Worm (Caenorhabditis elegans) whole organism, L4 larva: Measurements from ENCODE around the gene sgo-1.

Experiments
- D1046.2 ChIP-seq: fragments of 200-800 bp; sonication (Bioruptor generic); IDR thresholded peaks from 2 replicates; pipeline ENCODE4 v1.3.6; 2022; ENCODE audit warnings: missing genetic modification characterization, missing compliant biosample characterization
- F26F4.8 ChIP-seq: fragments of 200-800 bp; sonication (Bioruptor generic); conservative IDR thresholded peaks from 2 replicates; pipeline ENCODE4 v1.3.6; 2022; ENCODE audit warnings: missing genetic modification characterization, missing compliant biosample characterization
- F37D6.2 ChIP-seq: sonication (generic microtip); optimal IDR thresholded peaks from 2 replicates; lab custom pipeline; 2016; ENCODE audit warnings: mild to moderate bottlenecking, missing genetic modification characterization, missing compliant biosample characterization
- F49E8.2 ChIP-seq: sonication (generic microtip); optimal IDR thresholded peaks from 2 replicates; lab custom pipeline; 2016; ENCODE audit warnings: missing compliant biosample characterization, mild to moderate bottlenecking, missing genetic modification characterization, borderline replicate concordance
- Y5F2A.4 ChIP-seq: fragments of 200-800 bp; sonication (Bioruptor generic); optimal IDR thresholded peaks from 2 replicates; lab custom pipeline; 2018; ENCODE audit warnings: mild to moderate bottlenecking, missing genetic modification characterization, missing compliant biosample characterization
- Y75B8A.6 ChIP-seq: fragments of 200-800 bp; sonication (Bioruptor generic); IDR thresholded peaks from 2 replicates; pipeline ENCODE4 v1.3.6; 2022; ENCODE audit warnings: missing genetic modification reagents, missing genetic modification characterization, missing compliant biosample characterization
- ZK546.5 ChIP-seq, 2 experiments: sonication (generic microtip); optimal IDR thresholded peaks; 2 replicates each; lab custom pipeline; 2017; ENCODE audit warnings: missing biosample characterization in 2 of 2, missing genetic modification characterization in 2 of 2
- aly-2 ChIP-seq: sonication (generic microtip); optimal IDR thresholded peaks from 2 replicates; lab custom pipeline; 2018; ENCODE audit warnings: missing biosample characterization, missing genetic modification characterization
- ama-1 ChIP-seq: fragments of 150-350 bp; optimal IDR thresholded peaks from 2 replicates; lab custom pipeline; 2014; ENCODE audit warnings: inconsistent platforms, mixed read lengths
- arid-1 ChIP-seq: fragments of 200-800 bp; sonication (Bioruptor generic); conservative IDR thresholded peaks from 2 replicates; pipeline ENCODE4 v1.3.6; 2022; ENCODE audit warnings: missing genetic modification reagents, missing genetic modification characterization, missing compliant biosample characterization
- ceh-28 ChIP-seq: fragments of 150-350 bp; optimal IDR thresholded peaks from 2 replicates; lab custom pipeline; 2014; ENCODE audit warnings: missing biosample characterization, missing genetic modification reagents, missing genetic modification characterization
- ceh-44 ChIP-seq: fragments of 200-800 bp; sonication (Bioruptor generic); IDR thresholded peaks from 2 replicates; pipeline ENCODE4 v1.3.6; 2022; ENCODE audit warnings: missing genetic modification reagents, missing genetic modification characterization, missing compliant biosample characterization
- ceh-62 ChIP-seq: sonication (generic microtip); optimal IDR thresholded peaks from 2 replicates; lab custom pipeline; 2017; ENCODE audit warnings: missing biosample characterization, missing genetic modification characterization
- cey-2 ChIP-seq: sonication (generic microtip); optimal IDR thresholded peaks from 3 replicates; lab custom pipeline; 2017; ENCODE audit warnings: missing genetic modification characterization, mild to moderate bottlenecking, missing compliant biosample characterization, antibody characterized with exemption, borderline replicate concordance; ENCODE audit not compliant: insufficient read depth
- ctbp-1 ChIP-seq: fragments of 200-800 bp; sonication (Bioruptor generic); IDR thresholded peaks from 2 replicates; pipeline ENCODE4 v1.3.6; 2022; ENCODE audit warnings: missing genetic modification reagents, missing genetic modification characterization, missing compliant biosample characterization
- daf-8 ChIP-seq: fragments of 200-800 bp; sonication (Bioruptor generic); IDR thresholded peaks from 2 replicates; pipeline ENCODE4 v1.3.6; 2022; ENCODE audit warnings: missing genetic modification characterization, missing compliant biosample characterization
- dmd-6 ChIP-seq: fragments of 200-800 bp; sonication (Bioruptor generic); IDR thresholded peaks from 2 replicates; pipeline ENCODE4 v1.3.6; 2022; ENCODE audit warnings: missing genetic modification reagents, missing genetic modification characterization, missing compliant biosample characterization
- dmd-8 ChIP-seq: fragments of 200-800 bp; sonication (Bioruptor generic); IDR thresholded peaks from 2 replicates; pipeline ENCODE4 v1.3.6; 2022; ENCODE audit warnings: missing genetic modification characterization, missing compliant biosample characterization
- dmd-9 ChIP-seq: fragments of 200-800 bp; sonication (Bioruptor generic); IDR thresholded peaks from 2 replicates; pipeline ENCODE4 v1.3.6; 2022; ENCODE audit warnings: missing genetic modification reagents, missing genetic modification characterization, missing compliant biosample characterization
- dve-1 ChIP-seq: sonication (generic microtip); optimal IDR thresholded peaks from 2 replicates; lab custom pipeline; 2017; ENCODE audit warnings: antibody characterized with exemption, mild to moderate bottlenecking, missing genetic modification characterization, missing compliant biosample characterization; ENCODE audit not compliant: insufficient read depth
- egl-43 ChIP-seq: fragments of 200-800 bp; sonication (Bioruptor generic); IDR thresholded peaks from 2 replicates; pipeline ENCODE4 v1.3.6; 2022; ENCODE audit warnings: missing genetic modification reagents, missing genetic modification characterization, missing compliant biosample characterization
- fos-1 ChIP-seq: fragments of 150-350 bp; optimal IDR thresholded peaks from 2 replicates; lab custom pipeline; 2014; ENCODE audit warnings: missing biosample characterization, missing genetic modification characterization
- hlh-11 ChIP-seq: fragments of 200-800 bp; sonication (Bioruptor generic); optimal IDR thresholded peaks from 2 replicates; lab custom pipeline; 2018; ENCODE audit warnings: mild to moderate bottlenecking, missing genetic modification characterization, missing compliant biosample characterization
- lin-13 ChIP-seq: fragments of 150-350 bp; optimal IDR thresholded peaks from 2 replicates; lab custom pipeline; 2014; ENCODE audit warnings: missing biosample characterization, missing genetic modification reagents, missing genetic modification characterization
- lin-38 ChIP-seq: fragments of 200-800 bp; sonication (Bioruptor generic); IDR thresholded peaks from 2 replicates; pipeline ENCODE4 v1.3.6; 2022; ENCODE audit warnings: missing genetic modification reagents, missing genetic modification characterization, missing compliant biosample characterization
- lin-39 ChIP-seq: fragments of 150-350 bp; optimal IDR thresholded peaks from 2 replicates; lab custom pipeline; 2014; ENCODE audit warnings: missing biosample characterization, missing genetic modification reagents, missing genetic modification characterization
- lir-3 ChIP-seq: sonication (generic microtip); optimal IDR thresholded peaks from 2 replicates; lab custom pipeline; 2016; ENCODE audit warnings: mild to moderate bottlenecking, missing genetic modification characterization, missing compliant biosample characterization
- lsy-2 ChIP-seq, 2 experiments: fragments of 150-350 bp in 1 of 2; sonication (generic microtip) in 1 of 2; optimal IDR thresholded peaks; 2 replicates each; lab custom pipeline; 2014 to 2017; ENCODE audit warnings: missing biosample characterization in 2 of 2, missing genetic modification characterization in 2 of 2
- mep-1 ChIP-seq: fragments of 150-350 bp; sonication (generic microtip); optimal IDR thresholded peaks from 3 replicates; lab custom pipeline; 2014; ENCODE audit warnings: missing biosample characterization, missing genetic modification characterization
- mes-2 ChIP-seq: sonication (generic microtip); optimal IDR thresholded peaks from 2 replicates; lab custom pipeline; 2016; ENCODE audit warnings: missing genotype, mild to moderate bottlenecking, missing genetic modification characterization, missing compliant biosample characterization; ENCODE audit not compliant: poor library complexity, severe bottlenecking
- nhr-11 ChIP-seq: fragments of 150-350 bp; optimal IDR thresholded peaks from 2 replicates; lab custom pipeline; 2014; ENCODE audit warnings: missing biosample characterization, missing genetic modification characterization
- nhr-111 ChIP-seq: fragments of 200-800 bp; sonication (Bioruptor generic); optimal IDR thresholded peaks from 2 replicates; lab custom pipeline; 2018; ENCODE audit warnings: mild to moderate bottlenecking, missing genetic modification characterization, missing compliant biosample characterization
- nhr-237 ChIP-seq: sonication (generic microtip); optimal IDR thresholded peaks from 2 replicates; lab custom pipeline; 2017; ENCODE audit warnings: missing biosample characterization, missing genetic modification characterization
- nhr-28 ChIP-seq: fragments of 150-350 bp; optimal IDR thresholded peaks from 2 replicates; lab custom pipeline; 2014; ENCODE audit warnings: missing biosample characterization, missing genetic modification characterization
- nhr-6 ChIP-seq: fragments of 150-350 bp; optimal IDR thresholded peaks from 2 replicates; lab custom pipeline; 2014; ENCODE audit warnings: missing biosample characterization, missing genetic modification characterization
- nhr-76 ChIP-seq: fragments of 150-350 bp; optimal IDR thresholded peaks from 2 replicates; lab custom pipeline; 2014; ENCODE audit warnings: missing biosample characterization, missing genetic modification characterization
- pha-4 ChIP-seq, 2 experiments: fragments of 150-350 bp in 1 of 2; fragments of 200-800 bp in 1 of 2; sonication (Bioruptor generic) in 1 of 2; IDR thresholded peaks in 1 of 2; optimal IDR thresholded peaks in 1 of 2; 2 replicates each; pipeline versions ENCODE4 v1.3.6 to Lab custom; 2014 to 2022; ENCODE audit warnings: missing genetic modification characterization in 2 of 2, missing genetic modification reagents in 2 of 2, missing biosample characterization in 1 of 2, missing compliant biosample characterization in 1 of 2
- rbr-2 ChIP-seq: sonication (generic microtip); optimal IDR thresholded peaks from 2 replicates; lab custom pipeline; 2016; ENCODE audit warnings: missing genotype, missing genetic modification characterization, missing compliant biosample characterization
- sdz-12 ChIP-seq: fragments of 200-800 bp; sonication (Bioruptor generic); optimal IDR thresholded peaks from 2 replicates; lab custom pipeline; 2018; ENCODE audit warnings: mild to moderate bottlenecking, missing genetic modification characterization, missing compliant biosample characterization
- skn-1 ChIP-seq: fragments of 150-350 bp; optimal IDR thresholded peaks from 2 replicates; lab custom pipeline; 2014; ENCODE audit warnings: missing biosample characterization, missing genetic modification characterization
- snpc-1.2 ChIP-seq: fragments of 200-800 bp; sonication (Bioruptor generic); IDR thresholded peaks from 2 replicates; pipeline ENCODE4 v1.3.6; 2022; ENCODE audit warnings: missing genetic modification reagents, missing genetic modification characterization, missing compliant biosample characterization
- snpc-4 ChIP-seq: fragments of 150-350 bp; optimal IDR thresholded peaks from 2 replicates; lab custom pipeline; 2014; ENCODE audit warnings: missing biosample characterization, missing genetic modification characterization
- tra-1 ChIP-seq: fragments of 200-800 bp; sonication (Bioruptor generic); IDR thresholded peaks from 2 replicates; pipeline ENCODE4 v1.3.6; 2022; ENCODE audit warnings: missing genetic modification reagents, missing genetic modification characterization, missing compliant biosample characterization
- unc-130 ChIP-seq: sonication (generic microtip); optimal IDR thresholded peaks from 2 replicates; lab custom pipeline; 2016; ENCODE audit warnings: missing genetic modification reagents, missing genetic modification characterization, missing compliant biosample characterization
- unc-39 ChIP-seq: sonication (generic microtip); optimal IDR thresholded peaks from 2 replicates; lab custom pipeline; 2017; ENCODE audit warnings: missing biosample characterization, missing genetic modification characterization
- unc-62 ChIP-seq, 3 experiments: fragments of 150-350 bp in 1 of 3; sonication (generic microtip); optimal IDR thresholded peaks in 2 of 3; peaks in 1 of 3; 1 replicate in 1 of 3; 2 replicates in 2 of 3; lab custom pipeline; 2014 to 2017; ENCODE audit warnings: missing biosample characterization in 3 of 3, missing genetic modification characterization in 3 of 3, missing genetic modification reagents in 3 of 3, missing genotype in 1 of 3
- zfp-2 ChIP-seq: sonication (generic microtip); optimal IDR thresholded peaks from 2 replicates; lab custom pipeline; 2016; ENCODE audit warnings: mild to moderate bottlenecking, missing genetic modification characterization, missing compliant biosample characterization
- zfp-3 ChIP-seq: fragments of 200-800 bp; sonication (Bioruptor generic); conservative IDR thresholded peaks from 2 replicates; pipeline ENCODE4 v1.3.6; 2022; ENCODE audit warnings: missing genetic modification reagents, missing genetic modification characterization, missing compliant biosample characterization
- zip-11 ChIP-seq: fragments of 200-800 bp; sonication (Bioruptor generic); IDR thresholded peaks from 2 replicates; pipeline ENCODE4 v1.3.6; 2022; ENCODE audit warnings: missing genetic modification characterization, missing compliant biosample characterization
- ztf-11 ChIP-seq: fragments of 150-350 bp; optimal IDR thresholded peaks from 2 replicates; lab custom pipeline; 2014; ENCODE audit warnings: missing biosample characterization, missing genetic modification characterization

Gene sgo-1

DNA sequence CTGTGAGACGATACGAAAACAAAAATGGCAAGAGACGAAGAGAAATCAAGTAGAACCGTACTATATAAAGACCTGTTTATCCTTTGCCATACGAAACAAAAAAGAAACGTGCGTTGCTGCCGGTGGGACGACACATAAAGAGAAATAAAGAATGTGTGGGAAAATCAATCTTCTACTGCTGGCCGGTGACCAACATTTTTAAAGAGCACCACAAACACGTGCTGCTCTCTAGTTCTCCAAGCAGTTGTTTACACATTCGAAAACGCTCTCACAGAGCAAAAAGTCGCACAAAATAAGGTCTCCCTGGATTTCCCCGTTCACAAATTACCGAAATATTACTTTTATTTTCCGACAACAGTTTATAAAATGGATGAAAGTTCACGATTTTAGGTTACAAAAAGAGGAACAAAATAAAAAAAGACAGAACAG, 6.7 kb downstream of the sgo-1 start, which contains the start of gene imp-3 (continued):
- TF ChIP-seq nhr-111 (GFP tag; lab: Kevin White, UChicago) (peak; percentile 40), ama-1 (peak; percentile 97), pha-4 (GFP tag; IDR thresholded peaks at IDR 0.05; lab: Robert Waterston, UW) (peak; percentile 71; the same call in 1 of the 2 replicates), pha-4 (tag; optimal IDR thresholded peaks at IDR 0.05; lab: Kevin White, UChicago) (peak; percentile 49), F26F4.8 (GFP tag; lab: Robert Waterston, UW) (no peak), aly-2 (tag; lab: Kevin White, UChicago) (no peak), nhr-28 (tag; lab: Kevin White, UChicago) (peak; percentile 22), nhr-6 (tag; lab: Kevin White, UChicago) (peak; percentile 21), F49E8.2 (tag; lab: Kevin White, UChicago) (no peak), F37D6.2 (no peak), nhr-237 (tag; lab: Kevin White, UChicago) (no peak), unc-62 (GFP tag; optimal IDR thresholded peaks at IDR 0.05 in 1 of 2; lab: Kevin White, UChicago) (peak in 1 of 2 experiments; percentile 12), unc-62 (tag; optimal IDR thresholded peaks at IDR 0.05; lab: Kevin White, UChicago) (no peak), snpc-1.2 (GFP tag; lab: Robert Waterston, UW) (peak; percentile 30; the same call in 1 of the 2 replicates), ceh-44 (GFP tag; lab: Robert Waterston, UW) (no peak), mes-2 (tag; lab: Kevin White, UChicago) (peak; percentile 52), D1046.2 (peak; percentile 69; the same call in 1 of the 2 replicates), dmd-6 (GFP tag; lab: Robert Waterston, UW) (peak; percentile 52), lir-3 (tag; lab: Kevin White, UChicago) (no peak), cey-2 (tag; lab: Kevin White, UChicago) (no peak), dmd-8 (GFP tag; lab: Robert Waterston, UW) (no peak), dve-1 (tag; lab: Kevin White, UChicago) (peak; percentile 62), ctbp-1 (peak; percentile 22; the same call in 1 of the 2 replicates), rbr-2 (tag; lab: Kevin White, UChicago) (peak; percentile 64), zfp-2 (tag; lab: Kevin White, UChicago) (no peak), lsy-2 (tag; optimal IDR thresholded peaks at IDR 0.05; lab: Kevin White, UChicago) (peak; percentile 30 to 83), daf-8 (GFP tag; lab: Robert Waterston, UW) (no peak), egl-43 (GFP tag; lab: Robert Waterston, UW) (0 out of 2 replicates have a peak, but pooled peaks have one; percentile 27), lin-38 (GFP tag; lab: Robert Waterston, UW) (peak; percentile 77), unc-39 (tag; lab: Kevin White, UChicago) (no peak), fos-1 (tag; lab: Kevin White, UChicago) (no peak), arid-1 (GFP tag; lab: Robert Waterston, UW) (peak; percentile 65; the same call in 1 of the 2 replicates), ceh-28 (tag; lab: Kevin White, UChicago) (no peak), nhr-76 (tag; lab: Kevin White, UChicago) (no peak), Y5F2A.4 (GFP tag; lab: Kevin White, UChicago) (peak; percentile 74), Y75B8A.6 (GFP tag; lab: Robert Waterston, UW) (no peak), ztf-11 (no peak), lin-39 (tag; lab: Kevin White, UChicago) (no peak), sdz-12 (GFP tag; lab: Kevin White, UChicago) (no peak), unc-130 (GFP tag; lab: Kevin White, UChicago) (no peak), snpc-4 (tag; lab: Kevin White, UChicago) (no peak), skn-1 (tag; lab: Kevin White, UChicago) (no peak), mep-1 (peak; percentile 77), ZK546.5 (tag; optimal IDR thresholded peaks at IDR 0.05; lab: Kevin White, UChicago) (no peak), lin-13 (GFP tag; lab: Kevin White, UChicago) (peak; percentile 2), zfp-3 (GFP tag; lab: Robert Waterston, UW) (peak; percentile 53), ceh-62 (tag; lab: Kevin White, UChicago) (no peak), dmd-9 (GFP tag; lab: Robert Waterston, UW) (no peak), hlh-11 (tag; lab: Kevin White, UChicago) (peak; percentile 67), tra-1 (peak; percentile 74), nhr-11 (tag; lab: Kevin White, UChicago) (no peak), zip-11 (GFP tag; lab: Robert Waterston, UW) (no peak)
